Worm (Caenorhabditis elegans): ENCODE measurements around the gene F44E2.10.

The F44E2.10 gene

DNA sequence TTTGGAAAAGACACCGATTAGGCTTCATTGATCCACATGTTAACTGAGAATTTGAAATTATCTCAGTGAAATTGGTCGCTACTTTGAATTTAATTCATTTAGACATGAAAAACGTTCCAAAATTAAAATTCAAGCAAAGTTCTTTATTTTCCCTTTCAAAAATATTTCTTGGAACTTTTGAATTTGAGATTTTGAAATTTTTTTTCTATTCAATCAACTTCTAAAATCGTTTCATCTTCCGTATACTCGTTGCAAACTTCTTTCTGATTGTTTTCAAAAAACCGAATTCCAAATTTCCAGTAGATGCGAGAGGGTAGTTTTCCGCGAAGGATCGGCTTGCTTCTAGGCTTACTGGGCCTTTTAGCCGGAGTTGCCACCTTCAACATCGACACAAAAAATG, 12.3 kb downstream of the F44E2.10 start, which contains the start of gene pat-2:
Gene pat-2 (plus strand): TSS at position 301 of the 400 bp plus-strand sequence.
- no peak for TF ChIP-seq tbx-11 (GFP tag; IDR thresholded peaks at IDR 0.05)
- TF ChIP-seq ceh-13 (GFP tag; optimal IDR thresholded peaks at IDR 0.05), result no peak
- no peak for TF ChIP-seq ceh-36 (tag; optimal IDR thresholded peaks at IDR 0.05)
- no peak for TF ChIP-seq tra-4 (tag; optimal IDR thresholded peaks at IDR 0.05)
- TF ChIP-seq aly-1 (tag; optimal IDR thresholded peaks at IDR 0.05), result no peak
- TF ChIP-seq hmbx-1 (tag; optimal IDR thresholded peaks at IDR 0.05), result no peak
- TF ChIP-seq B0310.2 (tag; optimal IDR thresholded peaks at IDR 0.05), result no peak
- no peak for TF ChIP-seq ets-7 (tag; optimal IDR thresholded peaks at IDR 0.05)
- no peak for TF ChIP-seq ama-1 (optimal IDR thresholded peaks at IDR 0.05)
- no peak for TF ChIP-seq pes-1 (GFP tag; IDR thresholded peaks at IDR 0.05)
- TF ChIP-seq F13C5.2 (tag; optimal IDR thresholded peaks at IDR 0.05), result no peak

DNA sequence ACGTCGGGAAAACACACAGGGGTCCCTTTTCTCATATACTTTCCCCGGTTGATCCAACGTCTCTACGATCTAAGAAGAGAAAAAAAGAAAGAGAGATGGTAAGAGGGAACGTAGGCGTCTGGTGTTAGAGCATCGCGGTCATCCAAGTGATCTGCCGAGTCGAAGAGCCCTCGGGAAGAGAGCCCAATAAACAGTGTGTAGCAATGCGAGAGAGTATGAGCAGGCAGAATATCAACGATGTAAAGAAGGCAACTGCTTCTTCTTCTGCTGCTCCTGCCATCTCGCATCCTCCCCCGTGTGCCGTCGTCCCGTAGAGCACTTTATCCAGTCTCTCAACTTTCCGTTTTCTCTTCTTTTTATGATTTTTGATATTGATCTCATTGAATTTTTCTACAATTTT, 15.2 kb downstream of the F44E2.10 start:
- no peak for TF ChIP-seq tbx-37 (GFP tag; conservative IDR thresholded peaks at IDR 0.05)
- TF ChIP-seq hnd-1 (tag; optimal IDR thresholded peaks at IDR 0.05), result no peak
- no peak for TF ChIP-seq ceh-36 (tag; optimal IDR thresholded peaks at IDR 0.05)
- no peak for TF ChIP-seq flt-1 (GFP tag; IDR thresholded peaks at IDR 0.05)
- TF ChIP-seq hmg-4 (GFP tag; optimal IDR thresholded peaks at IDR 0.05), result no peak
- no peak for TF ChIP-seq scrt-1 (GFP tag; IDR thresholded peaks at IDR 0.05)
- TF ChIP-seq ets-7 (tag; optimal IDR thresholded peaks at IDR 0.05), result no peak
- no peak for TF ChIP-seq tra-4 (tag; optimal IDR thresholded peaks at IDR 0.05)
- no peak for TF ChIP-seq hmbx-1 (tag; optimal IDR thresholded peaks at IDR 0.05)
- TF ChIP-seq B0310.2 (tag; optimal IDR thresholded peaks at IDR 0.05), result no peak
- TF ChIP-seq aly-1 (tag; optimal IDR thresholded peaks at IDR 0.05), result no peak
- no peak for TF ChIP-seq ceh-13 (GFP tag; optimal IDR thresholded peaks at IDR 0.05)
- TF ChIP-seq pes-1 (GFP tag; IDR thresholded peaks at IDR 0.05), result no peak
- no peak for TF ChIP-seq ama-1 (optimal IDR thresholded peaks at IDR 0.05)
- TF ChIP-seq tbx-11 (GFP tag; IDR thresholded peaks at IDR 0.05), result no peak
- no peak for TF ChIP-seq sea-1 (GFP tag; conservative IDR thresholded peaks at IDR 0.05)
- TF ChIP-seq F13C5.2 (tag; optimal IDR thresholded peaks at IDR 0.05), result no peak

DNA sequence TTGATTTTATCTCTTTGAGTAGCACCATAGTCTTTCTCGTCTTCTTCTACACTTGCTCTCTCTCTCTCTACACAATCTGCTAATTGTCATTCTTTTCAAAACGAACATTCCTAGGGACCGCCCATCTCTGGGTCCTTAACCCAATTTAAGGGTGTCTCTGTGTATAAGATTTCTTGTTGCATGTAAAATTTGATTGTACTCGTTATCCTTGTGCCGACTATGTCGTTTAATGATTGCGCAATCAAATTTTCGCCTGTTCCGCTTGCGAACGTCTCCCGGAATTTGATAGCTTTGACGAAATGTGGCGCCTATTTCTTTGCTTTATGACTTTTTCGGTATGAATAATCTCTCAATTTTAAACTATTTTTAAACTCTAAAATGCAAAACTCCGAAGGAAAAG, 19.8 kb downstream of the F44E2.10 start:
- TF ChIP-seq tbx-37 (GFP tag; conservative IDR thresholded peaks at IDR 0.05) (no peak), tra-4 (tag; optimal IDR thresholded peaks at IDR 0.05) (no peak), ama-1 (optimal IDR thresholded peaks at IDR 0.05) (no peak), hmbx-1 (tag; optimal IDR thresholded peaks at IDR 0.05) (no peak), B0310.2 (tag; optimal IDR thresholded peaks at IDR 0.05) (no peak), flt-1 (GFP tag; IDR thresholded peaks at IDR 0.05) (no peak), pes-1 (GFP tag; IDR thresholded peaks at IDR 0.05) (no peak), ceh-36 (tag; optimal IDR thresholded peaks at IDR 0.05) (no peak), F13C5.2 (tag; optimal IDR thresholded peaks at IDR 0.05) (no peak), hmg-4 (GFP tag; optimal IDR thresholded peaks at IDR 0.05) (no peak), scrt-1 (GFP tag; IDR thresholded peaks at IDR 0.05) (no peak), tbx-11 (GFP tag; IDR thresholded peaks at IDR 0.05) (no peak), sea-1 (GFP tag; conservative IDR thresholded peaks at IDR 0.05) (no peak), ets-7 (tag; optimal IDR thresholded peaks at IDR 0.05) (no peak), aly-1 (tag; optimal IDR thresholded peaks at IDR 0.05) (no peak), hnd-1 (tag; optimal IDR thresholded peaks at IDR 0.05) (no peak), ceh-13 (GFP tag; optimal IDR thresholded peaks at IDR 0.05) (no peak)

DNA sequence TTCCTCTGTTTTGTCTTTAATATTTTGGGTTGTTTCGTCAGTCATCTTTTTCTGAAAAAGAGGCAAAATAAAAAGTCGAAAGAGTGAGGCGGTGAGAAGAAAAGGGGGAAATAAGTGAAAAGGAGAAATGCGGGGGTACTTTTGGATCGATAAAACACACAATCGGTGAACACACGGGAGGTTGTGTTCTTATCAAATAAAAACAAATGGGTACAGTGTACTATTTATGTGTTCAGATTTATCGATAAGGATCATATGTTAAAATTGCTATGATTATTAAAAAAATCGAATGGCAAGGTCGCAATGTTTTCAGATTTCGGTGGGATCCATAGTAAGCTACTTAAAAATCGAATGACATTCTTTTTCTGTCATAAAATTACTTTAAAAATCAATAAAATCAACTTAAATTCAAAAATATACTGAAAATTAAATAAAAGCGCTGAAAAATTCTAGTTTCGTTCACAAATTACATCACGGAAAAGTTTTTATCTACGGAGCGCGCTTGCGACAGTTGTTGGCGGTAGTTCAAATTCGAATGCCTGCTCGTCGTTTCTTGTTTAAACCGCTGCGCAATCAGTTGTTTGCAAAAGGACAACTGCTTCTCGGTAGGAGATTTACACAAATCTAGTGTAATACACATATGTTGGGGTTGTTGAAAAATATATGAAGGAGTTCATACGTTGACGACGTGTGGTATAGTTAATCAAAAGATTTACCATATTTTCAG, 21.5 kb downstream of the F44E2.10 start, which contains the start of gene prx-19:
Gene prx-19 (minus strand): TSS at position 51 of the 727 bp plus-strand sequence.
- TF ChIP-seq F13C5.2 (tag; optimal IDR thresholded peaks at IDR 0.05) (no peak), tbx-37 (GFP tag; conservative IDR thresholded peaks at IDR 0.05) (no peak), ceh-13 (GFP tag; optimal IDR thresholded peaks at IDR 0.05) (no peak), aly-1 (tag; optimal IDR thresholded peaks at IDR 0.05) (no peak), pes-1 (GFP tag; IDR thresholded peaks at IDR 0.05) (no peak), hnd-1 (tag; optimal IDR thresholded peaks at IDR 0.05) (no peak), hmbx-1 (tag; optimal IDR thresholded peaks at IDR 0.05) (no peak), tra-4 (tag; optimal IDR thresholded peaks at IDR 0.05) (no peak)

DNA sequence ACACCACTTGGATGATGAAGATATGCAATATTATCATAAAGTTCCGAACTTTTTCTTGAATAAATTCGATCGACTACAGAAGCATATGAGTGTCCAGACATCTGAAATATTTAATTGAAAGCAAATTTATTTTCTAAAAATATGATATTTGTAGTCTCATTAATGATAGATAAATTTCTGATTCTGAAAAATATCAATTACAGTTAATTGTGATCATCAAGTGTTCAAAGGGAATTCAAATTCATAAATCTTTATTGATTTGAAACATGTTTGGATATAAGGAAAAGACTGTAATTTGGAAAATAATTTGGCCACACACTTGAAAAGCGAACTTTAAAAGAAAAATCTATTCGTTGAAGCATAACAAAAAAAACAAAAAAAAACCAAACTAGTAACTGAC, 23.7 kb downstream of the F44E2.10 start, which contains the start of gene F54F2.7:
Gene F54F2.7 (minus strand): TSS at position 101 of the 400 bp plus-strand sequence.
- no peak for TF ChIP-seq tbx-11 (GFP tag; IDR thresholded peaks at IDR 0.05)
- TF ChIP-seq B0310.2 (tag; optimal IDR thresholded peaks at IDR 0.05), result no peak
- TF ChIP-seq flt-1 (GFP tag; IDR thresholded peaks at IDR 0.05), result no peak
- TF ChIP-seq tbx-37 (GFP tag; conservative IDR thresholded peaks at IDR 0.05), result no peak
- no peak for TF ChIP-seq scrt-1 (GFP tag; IDR thresholded peaks at IDR 0.05)

DNA sequence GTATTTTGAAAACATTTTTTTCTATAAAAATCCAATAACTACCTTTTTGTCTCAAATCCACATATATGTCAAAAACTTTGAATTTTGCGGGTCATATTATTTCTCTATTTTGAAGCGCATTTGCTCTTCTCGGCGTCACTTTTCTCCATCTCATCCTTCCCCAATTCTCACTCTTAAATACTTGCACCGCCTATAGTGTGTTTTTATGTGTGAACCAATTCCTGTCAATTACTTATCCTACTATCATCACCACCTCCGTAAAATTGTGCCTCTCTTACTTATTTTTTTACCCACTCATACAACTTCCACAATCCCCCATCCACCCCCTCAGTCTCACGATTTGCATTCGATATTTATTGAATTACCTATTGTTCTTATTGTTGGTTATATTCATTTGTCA, 25.1 kb downstream of the F44E2.10 start:
- TF ChIP-seq tra-4 (tag; optimal IDR thresholded peaks at IDR 0.05), result no peak
- no peak for TF ChIP-seq ceh-36 (tag; optimal IDR thresholded peaks at IDR 0.05)
- TF ChIP-seq scrt-1 (GFP tag; IDR thresholded peaks at IDR 0.05), result no peak
- no peak for TF ChIP-seq pes-1 (GFP tag; IDR thresholded peaks at IDR 0.05)
- TF ChIP-seq tbx-11 (GFP tag; IDR thresholded peaks at IDR 0.05), result no peak
- no peak for TF ChIP-seq ceh-13 (GFP tag; optimal IDR thresholded peaks at IDR 0.05)
- no peak for TF ChIP-seq ama-1 (optimal IDR thresholded peaks at IDR 0.05)
- no peak for TF ChIP-seq hmbx-1 (tag; optimal IDR thresholded peaks at IDR 0.05)
- no peak for TF ChIP-seq sea-1 (GFP tag; conservative IDR thresholded peaks at IDR 0.05)
- TF ChIP-seq hmg-4 (GFP tag; optimal IDR thresholded peaks at IDR 0.05), result no peak

DNA sequence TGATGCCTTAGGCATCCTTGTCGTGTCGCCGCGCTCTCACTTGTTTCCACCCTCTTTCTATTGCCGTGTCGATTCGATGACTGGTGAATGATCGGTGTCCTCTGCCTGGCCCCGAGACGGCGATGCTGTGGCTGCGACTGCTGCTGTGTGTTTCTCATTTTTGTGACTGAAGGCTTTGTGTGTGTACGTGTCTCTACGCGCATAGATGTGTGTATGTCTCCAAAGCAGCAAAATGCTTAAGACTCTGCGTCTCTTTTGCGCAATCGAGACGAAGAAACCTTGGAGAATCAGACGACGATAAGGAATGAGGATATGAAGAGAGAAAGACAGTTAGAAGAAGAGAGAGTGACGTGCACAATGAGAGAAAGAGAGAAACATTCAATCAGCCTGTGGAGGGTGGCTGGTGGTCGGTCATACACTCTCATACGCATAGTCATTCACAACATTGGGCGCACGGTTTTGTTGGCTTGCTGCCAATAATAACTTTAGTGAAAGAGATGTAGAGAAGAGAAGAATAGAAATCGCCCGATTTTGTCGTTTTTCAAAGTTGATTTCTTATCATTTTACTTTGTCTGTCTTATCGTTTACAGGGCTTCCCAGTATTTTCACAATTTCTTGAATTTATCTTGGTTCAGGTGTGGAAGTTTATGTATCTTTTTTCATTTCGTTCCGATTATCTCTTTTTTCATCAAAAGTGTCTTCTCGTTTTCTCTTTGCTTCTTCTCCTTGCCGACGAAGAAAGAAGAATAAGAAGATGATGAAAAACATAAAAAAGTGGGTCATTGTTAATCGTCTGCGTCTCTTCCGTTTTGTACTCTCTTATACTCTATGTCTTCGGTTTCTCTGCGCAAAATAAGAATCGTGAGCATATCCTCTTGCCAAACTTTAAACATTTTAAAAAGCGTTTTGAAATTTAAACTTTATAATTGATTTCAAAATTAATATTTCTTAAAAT, 28.8 kb downstream of the F44E2.10 start:
- TF ChIP-seq ets-7 (tag; optimal IDR thresholded peaks at IDR 0.05) (no peak), flt-1 (GFP tag; IDR thresholded peaks at IDR 0.05) (peak; percentile 51), tra-4 (tag; optimal IDR thresholded peaks at IDR 0.05) (no peak), sea-1 (GFP tag; conservative IDR thresholded peaks at IDR 0.05) (no peak), ceh-13 (GFP tag; optimal IDR thresholded peaks at IDR 0.05) (no peak), ceh-36 (tag; optimal IDR thresholded peaks at IDR 0.05) (no peak), tbx-11 (GFP tag; IDR thresholded peaks at IDR 0.05) (no peak), aly-1 (tag; optimal IDR thresholded peaks at IDR 0.05) (peak; percentile 56), pes-1 (GFP tag; IDR thresholded peaks at IDR 0.05) (peak; percentile 61), hmbx-1 (tag; optimal IDR thresholded peaks at IDR 0.05) (no peak), ama-1 (optimal IDR thresholded peaks at IDR 0.05) (no peak), B0310.2 (tag; optimal IDR thresholded peaks at IDR 0.05) (no peak), scrt-1 (GFP tag; IDR thresholded peaks at IDR 0.05) (0 out of 2 replicates have a peak, but pooled peaks have one; percentile 15), hnd-1 (tag; optimal IDR thresholded peaks at IDR 0.05) (no peak), hmg-4 (GFP tag; optimal IDR thresholded peaks at IDR 0.05) (peak; percentile 85), tbx-37 (GFP tag; conservative IDR thresholded peaks at IDR 0.05) (0 out of 2 replicates have a peak, but pooled peaks have one; percentile 23), F13C5.2 (tag; optimal IDR thresholded peaks at IDR 0.05) (no peak)

All from whole organism, early embryonic.